Fruit fly (Drosophila melanogaster): ENCODE results near the gene Bet3.

- TF ChIP-seq CG33017 (tag; optimal IDR thresholded peaks at IDR 0.05) (no peak), Hr96 (GFP tag; optimal IDR thresholded peaks at IDR 0.05) (no peak), pad (GFP tag; optimal IDR thresholded peaks at IDR 0.05) (no peak), CG7101 (tag; optimal IDR thresholded peaks at IDR 0.05) (no peak), CG5204 (GFP tag; optimal IDR thresholded peaks at IDR 0.05) (no peak)
Observed at dm6 chr3L:9432810-9433587, 9.1 kb downstream of the Bet3 start.

All from whole organism, adult.